Worm (Caenorhabditis elegans): ENCODE measurements around the gene sri-67.
"Not testable (repeated sequence)": the region's sequence is repeated elsewhere in the genome, so short reads cannot be mapped to it uniquely, and the experiment has no call there.

- not testable (repeated sequence) for TF ChIP-seq nhr-28 (tag; optimal IDR thresholded peaks at IDR 0.05); egl-27 (tag; optimal IDR thresholded peaks at IDR 0.05); zag-1 (tag; optimal IDR thresholded peaks at IDR 0.05); pha-4 (tag; optimal IDR thresholded peaks at IDR 0.05); nhr-237 (tag; optimal IDR thresholded peaks at IDR 0.05); tbx-2 (tag; optimal IDR thresholded peaks at IDR 0.05); fkh-10 (GFP tag; optimal IDR thresholded peaks at IDR 0.05); unc-62 (GFP tag; optimal IDR thresholded peaks at IDR 0.05); fos-1 (tag; optimal IDR thresholded peaks at IDR 0.05); aly-2 (tag; optimal IDR thresholded peaks at IDR 0.05); ztf-4 (tag; optimal IDR thresholded peaks at IDR 0.05)
Observed at ce11 chrV:19949721-19950120, 38.1 kb upstream of the sri-67 start, which contains the start of gene Y60A3A.8.

Measured in whole organism, L3 larva.